Worm (Caenorhabditis elegans) whole organism, early embryonic: ENCODE measurements around the gene Y82E9BR.14.

Experiments used
- B0310.2 ChIP-seq: sonication (generic microtip); optimal IDR thresholded peaks from 2 replicates; lab custom pipeline; 2016; ENCODE audit warnings: mild to moderate bottlenecking, missing genetic modification characterization, missing compliant biosample characterization
- F13C5.2 ChIP-seq: sonication (generic microtip); optimal IDR thresholded peaks from 2 replicates; lab custom pipeline; 2017; ENCODE audit warnings: mild to moderate bottlenecking, missing genetic modification characterization, inconsistent platforms, missing compliant biosample characterization
- aly-1 ChIP-seq: sonication (generic microtip); optimal IDR thresholded peaks from 2 replicates; lab custom pipeline; 2016; ENCODE audit warnings: missing genetic modification characterization, missing compliant biosample characterization
- ama-1 ChIP-seq: fragments of 150-350 bp; optimal IDR thresholded peaks from 2 replicates; lab custom pipeline; 2014
- ceh-13 ChIP-seq: fragments of 200-800 bp; sonication (Bioruptor generic); optimal IDR thresholded peaks from 2 replicates; lab custom pipeline; 2018; ENCODE audit warnings: mild to moderate bottlenecking, missing genetic modification characterization, missing compliant biosample characterization
- ceh-36 ChIP-seq: sonication (generic microtip); optimal IDR thresholded peaks from 2 replicates; lab custom pipeline; 2016; ENCODE audit warnings: missing genetic modification characterization, inconsistent platforms, missing compliant biosample characterization
- ets-7 ChIP-seq: sonication (generic microtip); optimal IDR thresholded peaks from 2 replicates; lab custom pipeline; 2016; ENCODE audit warnings: missing genotype, missing genetic modification characterization, missing compliant biosample characterization
- flt-1 ChIP-seq: fragments of 200-800 bp; sonication (Bioruptor generic); IDR thresholded peaks from 2 replicates; pipeline ENCODE4 v1.3.6; 2022; ENCODE audit warnings: missing genetic modification characterization, missing compliant biosample characterization
- hmbx-1 ChIP-seq: sonication (generic microtip); optimal IDR thresholded peaks from 2 replicates; lab custom pipeline; 2016; ENCODE audit warnings: mild to moderate bottlenecking, missing genetic modification characterization, missing compliant biosample characterization
- hmg-4 ChIP-seq: fragments of 200-800 bp; sonication (Bioruptor generic); optimal IDR thresholded peaks from 2 replicates; lab custom pipeline; 2018; ENCODE audit warnings: mild to moderate bottlenecking, missing genetic modification characterization, missing compliant biosample characterization
- hnd-1 ChIP-seq: sonication (generic microtip); optimal IDR thresholded peaks from 2 replicates; lab custom pipeline; 2016; ENCODE audit warnings: missing genetic modification characterization, missing compliant biosample characterization
- pes-1 ChIP-seq: fragments of 200-800 bp; sonication (Bioruptor generic); IDR thresholded peaks from 2 replicates; pipeline ENCODE4 v1.3.6; 2022; ENCODE audit warnings: missing genetic modification reagents, missing genetic modification characterization, missing compliant biosample characterization
- scrt-1 ChIP-seq: fragments of 200-800 bp; sonication (Bioruptor generic); IDR thresholded peaks from 2 replicates; pipeline ENCODE4 v1.3.6; 2022; ENCODE audit warnings: missing genetic modification characterization, missing compliant biosample characterization
- sea-1 ChIP-seq: fragments of 200-800 bp; sonication (Bioruptor generic); conservative IDR thresholded peaks from 2 replicates; pipeline ENCODE4 v1.3.6; 2022; ENCODE audit warnings: missing genetic modification characterization, missing compliant biosample characterization
- tbx-11 ChIP-seq: fragments of 200-800 bp; sonication (Bioruptor generic); IDR thresholded peaks from 2 replicates; pipeline ENCODE4 v1.3.6; 2022; ENCODE audit warnings: missing genetic modification characterization, missing compliant biosample characterization
- tbx-37 ChIP-seq: fragments of 200-800 bp; sonication (Bioruptor generic); conservative IDR thresholded peaks from 2 replicates; pipeline ENCODE4 v1.3.6; 2022; ENCODE audit warnings: missing genetic modification reagents, missing genetic modification characterization, missing compliant biosample characterization
- tra-4 ChIP-seq: sonication (generic microtip); optimal IDR thresholded peaks from 2 replicates; lab custom pipeline; 2017; ENCODE audit warnings: missing genetic modification characterization, missing compliant biosample characterization

Gene Y82E9BR.14

DNA sequence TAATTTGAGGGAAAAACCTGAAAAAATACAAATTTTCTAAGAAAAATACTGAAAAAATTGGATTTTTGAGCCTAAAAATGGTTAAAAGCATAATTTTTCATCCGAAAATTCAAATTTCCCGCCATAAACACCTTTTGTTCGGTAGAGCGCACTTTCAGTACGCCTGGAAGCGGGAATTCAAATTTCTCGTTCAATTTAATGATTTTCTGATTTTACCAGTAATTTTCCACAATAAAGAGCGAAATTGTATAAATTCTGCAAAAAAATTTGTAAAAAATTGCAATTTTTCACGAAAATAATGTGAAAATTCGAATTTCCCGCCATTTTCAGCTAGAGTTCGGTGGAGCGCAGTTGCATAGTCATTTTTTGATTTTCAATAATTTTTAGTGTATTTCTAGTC lies 14.5 kb upstream of the Y82E9BR.14 start:
- TF ChIP-seq ets-7 (tag; lab: Kevin White, UChicago): no peak
- TF ChIP-seq ama-1 (lab: Kevin White, UChicago): no peak
- no peak for TF ChIP-seq flt-1 (GFP tag; lab: Robert Waterston, UW)
- no peak for TF ChIP-seq hnd-1 (tag; lab: Kevin White, UChicago)
- no peak for TF ChIP-seq tra-4 (tag; lab: Kevin White, UChicago)
- no peak for TF ChIP-seq aly-1
- TF ChIP-seq pes-1 (GFP tag; lab: Robert Waterston, UW): no peak
- no peak for TF ChIP-seq tbx-37 (GFP tag; lab: Robert Waterston, UW)
- TF ChIP-seq hmg-4 (GFP tag; lab: Kevin White, UChicago): no peak
- TF ChIP-seq tbx-11 (GFP tag; lab: Robert Waterston, UW): no peak
- no peak for TF ChIP-seq B0310.2 (tag; lab: Kevin White, UChicago)
- no peak for TF ChIP-seq sea-1 (GFP tag; lab: Robert Waterston, UW)
- TF ChIP-seq hmbx-1 (tag; lab: Kevin White, UChicago): no peak

DNA sequence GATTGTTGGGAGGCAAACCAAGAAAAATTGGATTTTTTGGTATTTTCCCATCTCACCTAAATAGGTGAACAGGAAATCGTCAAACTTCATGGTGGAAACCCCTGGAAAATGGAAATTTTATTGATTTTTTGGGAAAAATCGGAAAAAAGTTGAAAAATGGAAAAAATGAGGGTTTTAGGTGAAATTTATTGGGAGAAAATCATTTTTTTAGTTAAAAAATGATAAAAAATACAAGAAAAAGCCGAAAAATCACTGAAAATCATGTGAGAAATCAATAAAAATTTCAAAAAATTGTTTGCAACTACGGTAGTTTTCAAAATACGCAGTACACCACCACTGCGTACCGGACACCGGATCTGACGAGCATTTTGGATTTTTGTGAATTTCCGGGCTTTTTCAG lies 13.2 kb upstream of the Y82E9BR.14 start, which contains the start of gene lelo-2:
Gene lelo-2, minus strand, starts transcription at position 101 of the 400 bp plus-strand sequence.
- TF ChIP-seq scrt-1 (GFP tag; lab: Robert Waterston, UW): no peak
- no peak for TF ChIP-seq aly-1
- no peak for TF ChIP-seq ceh-36 (tag; lab: Kevin White, UChicago)
- TF ChIP-seq B0310.2 (tag; lab: Kevin White, UChicago): no peak
- TF ChIP-seq ama-1 (lab: Kevin White, UChicago): no peak
- TF ChIP-seq hnd-1 (tag; lab: Kevin White, UChicago): no peak
- TF ChIP-seq tra-4 (tag; lab: Kevin White, UChicago): no peak
- no peak for TF ChIP-seq ceh-13 (GFP tag; lab: Kevin White, UChicago)
- TF ChIP-seq pes-1 (GFP tag; lab: Robert Waterston, UW): no peak
- TF ChIP-seq tbx-11 (GFP tag; lab: Robert Waterston, UW): no peak
- TF ChIP-seq hmg-4 (GFP tag; lab: Kevin White, UChicago): no peak

DNA sequence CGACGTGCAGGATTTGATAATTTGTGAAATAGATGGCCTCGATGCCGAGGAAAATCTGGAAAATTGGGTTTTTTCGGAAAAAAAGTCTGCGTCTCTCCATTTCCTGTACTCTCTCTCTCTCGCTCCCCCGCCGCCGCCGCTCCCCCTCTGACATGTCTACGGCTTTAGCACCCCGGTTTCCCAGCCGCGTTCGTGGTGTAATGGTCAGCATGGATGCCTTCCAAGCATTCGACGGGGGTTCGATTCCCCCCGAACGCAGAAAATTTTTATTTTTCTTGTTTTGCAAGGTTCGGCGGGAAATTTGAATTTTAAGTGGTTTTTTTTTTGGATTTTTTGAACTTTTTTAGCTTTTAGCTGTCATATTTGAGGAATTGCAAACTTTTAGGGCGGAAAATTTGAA lies 10.4 kb upstream of the Y82E9BR.14 start:
- TF ChIP-seq ama-1 (lab: Kevin White, UChicago): no peak
- TF ChIP-seq ets-7 (tag; lab: Kevin White, UChicago): peak; percentile 31
- peak; percentile 68 for TF ChIP-seq tbx-37 (GFP tag; lab: Robert Waterston, UW)
- TF ChIP-seq F13C5.2 (tag; lab: Kevin White, UChicago): peak; percentile 58
- TF ChIP-seq aly-1: peak; percentile 65
- peak; percentile 42 for TF ChIP-seq hnd-1 (tag; lab: Kevin White, UChicago)
- peak; percentile 71 for TF ChIP-seq tbx-11 (GFP tag; lab: Robert Waterston, UW)
- TF ChIP-seq B0310.2 (tag; lab: Kevin White, UChicago): peak; percentile 55
- peak; percentile 68 for TF ChIP-seq flt-1 (GFP tag; lab: Robert Waterston, UW)
- peak; percentile 70 for TF ChIP-seq sea-1 (GFP tag; lab: Robert Waterston, UW)
- peak; percentile 30 for TF ChIP-seq ceh-13 (GFP tag; lab: Kevin White, UChicago)
- peak; percentile 51 for TF ChIP-seq ceh-36 (tag; lab: Kevin White, UChicago)
- TF ChIP-seq scrt-1 (GFP tag; lab: Robert Waterston, UW): peak; percentile 79
- no peak for TF ChIP-seq hmbx-1 (tag; lab: Kevin White, UChicago)
- peak; percentile 74 for TF ChIP-seq pes-1 (GFP tag; lab: Robert Waterston, UW)
- TF ChIP-seq hmg-4 (GFP tag; lab: Kevin White, UChicago): peak; percentile 17
- no peak for TF ChIP-seq tra-4 (tag; lab: Kevin White, UChicago)

DNA sequence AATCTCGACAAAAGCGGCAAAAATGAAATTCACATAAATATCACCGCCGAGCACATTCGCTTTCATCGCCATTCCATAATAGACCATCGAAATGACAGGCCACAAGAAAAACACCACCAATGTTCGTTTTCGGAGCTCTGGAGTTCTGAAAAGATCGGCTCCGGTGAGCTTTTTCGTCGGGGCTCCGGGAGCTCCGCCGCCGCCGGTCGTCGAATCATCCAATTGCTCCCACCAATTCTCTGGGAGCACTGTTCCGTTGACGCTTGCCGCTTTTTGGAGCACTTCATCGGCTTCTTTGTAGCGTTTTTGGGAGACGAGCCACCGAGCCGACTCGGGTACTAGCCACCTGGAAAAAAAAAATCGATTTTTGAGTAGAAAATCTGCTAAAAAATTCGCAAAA lies 7.5 kb upstream of the Y82E9BR.14 start:
- TF ChIP-seq flt-1 (GFP tag; lab: Robert Waterston, UW) (no peak), ama-1 (lab: Kevin White, UChicago) (no peak), tbx-11 (GFP tag; lab: Robert Waterston, UW) (no peak), hmg-4 (GFP tag; lab: Kevin White, UChicago) (no peak), hnd-1 (tag; lab: Kevin White, UChicago) (no peak), pes-1 (GFP tag; lab: Robert Waterston, UW) (no peak), tbx-37 (GFP tag; lab: Robert Waterston, UW) (no peak), tra-4 (tag; lab: Kevin White, UChicago) (no peak), scrt-1 (GFP tag; lab: Robert Waterston, UW) (no peak), ceh-13 (GFP tag; lab: Kevin White, UChicago) (no peak), B0310.2 (tag; lab: Kevin White, UChicago) (no peak), sea-1 (GFP tag; lab: Robert Waterston, UW) (no peak), ceh-36 (tag; lab: Kevin White, UChicago) (no peak)

DNA sequence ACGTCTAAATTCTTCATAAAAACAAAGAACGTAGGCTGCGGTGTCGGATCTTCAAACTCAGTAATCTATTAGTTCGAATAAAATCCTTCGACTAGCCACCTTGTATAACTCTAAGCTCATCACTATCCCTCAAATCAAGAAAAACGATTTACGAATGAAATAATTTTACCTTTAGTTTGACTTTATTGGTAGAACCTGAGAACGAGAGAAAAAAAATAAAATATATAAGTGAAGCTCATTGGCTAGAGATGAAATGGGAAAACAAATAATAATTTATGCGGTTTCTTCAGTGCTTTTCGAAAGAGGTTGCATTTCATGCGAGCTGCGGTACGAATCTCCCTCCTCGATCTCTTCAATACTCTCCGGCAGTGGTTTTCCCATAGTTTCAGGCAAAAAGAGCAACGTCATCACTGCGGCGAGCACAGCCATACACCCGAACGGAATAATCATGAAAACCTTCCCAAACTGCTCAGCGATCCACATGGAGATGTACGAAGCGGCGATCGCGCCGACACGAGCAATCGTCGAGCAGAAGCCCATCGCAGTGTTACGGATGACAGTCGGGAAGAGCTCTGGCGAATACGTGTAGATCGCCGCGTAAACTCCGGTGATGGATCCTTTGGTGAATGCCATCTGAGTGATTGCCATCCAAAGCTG lies 5.9 kb upstream of the Y82E9BR.14 start:
- TF ChIP-seq hnd-1 (tag; lab: Kevin White, UChicago) (no peak), sea-1 (GFP tag; lab: Robert Waterston, UW) (no peak), tra-4 (tag; lab: Kevin White, UChicago) (peak; percentile 69), hmg-4 (GFP tag; lab: Kevin White, UChicago) (peak; percentile 29)

DNA sequence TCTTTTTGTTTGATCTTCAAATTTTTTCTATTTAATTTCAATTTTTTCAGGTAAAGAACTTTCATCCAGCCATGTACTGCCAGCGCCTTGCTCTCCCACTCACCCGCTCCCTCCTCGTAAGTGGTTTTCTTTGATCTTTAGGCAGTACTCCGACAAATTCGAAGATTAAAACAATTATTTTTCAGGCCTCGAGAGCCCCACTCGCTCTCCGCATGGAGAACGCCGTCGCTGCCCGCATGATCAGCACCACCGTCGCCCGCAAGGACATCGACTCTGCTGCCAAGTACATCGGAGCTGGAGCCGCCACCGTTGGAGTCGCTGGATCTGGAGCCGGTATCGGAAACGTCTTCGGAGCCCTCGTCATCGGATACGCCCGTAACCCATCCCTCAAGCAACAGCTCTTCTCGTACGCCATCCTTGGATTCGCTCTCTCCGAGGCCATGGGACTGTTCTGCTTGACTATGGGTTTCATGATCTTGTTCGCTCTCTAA lies 5.3 kb upstream of the Y82E9BR.14 start, which contains the start of gene Y82E9BR.3:
Gene Y82E9BR.3, plus strand, starts transcription at position 51 of the 491 bp plus-strand sequence.
- TF ChIP-seq sea-1 (GFP tag; lab: Robert Waterston, UW) (no peak), tra-4 (tag; lab: Kevin White, UChicago) (no peak), aly-1 (no peak), ceh-36 (tag; lab: Kevin White, UChicago) (no peak), hnd-1 (tag; lab: Kevin White, UChicago) (no peak), flt-1 (GFP tag; lab: Robert Waterston, UW) (no peak), hmg-4 (GFP tag; lab: Kevin White, UChicago) (no peak), ets-7 (tag; lab: Kevin White, UChicago) (no peak), pes-1 (GFP tag; lab: Robert Waterston, UW) (no peak), tbx-11 (GFP tag; lab: Robert Waterston, UW) (no peak), tbx-37 (GFP tag; lab: Robert Waterston, UW) (no peak), B0310.2 (tag; lab: Kevin White, UChicago) (no peak), F13C5.2 (tag; lab: Kevin White, UChicago) (no peak), ceh-13 (GFP tag; lab: Kevin White, UChicago) (no peak), scrt-1 (GFP tag; lab: Robert Waterston, UW) (no peak)
